Worm (Caenorhabditis elegans): Measurements from ENCODE around the gene F23A7.8.

DNA sequence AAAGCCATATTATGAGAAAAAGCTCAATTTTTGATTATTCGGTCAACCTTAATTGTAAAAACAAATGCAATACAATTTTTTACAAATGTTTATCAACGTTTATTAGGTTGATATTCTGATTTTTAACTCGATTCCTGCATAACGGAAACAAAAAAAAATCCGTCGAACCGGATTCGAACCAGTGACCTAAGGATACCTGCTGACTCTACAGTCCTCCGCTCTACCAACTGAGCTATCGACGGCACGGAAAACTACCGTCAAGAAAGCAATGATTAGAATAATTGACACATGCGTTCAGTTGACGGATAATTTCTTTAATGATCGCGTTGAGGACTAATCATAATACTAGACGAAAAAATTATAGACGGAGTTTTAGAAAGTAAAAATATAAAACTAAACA is 4.5 kb upstream of the F23A7.8 start:
- TF ChIP-seq flt-1 (GFP tag; IDR thresholded peaks at IDR 0.05) (no peak), ama-1 (optimal IDR thresholded peaks at IDR 0.05) (no peak), tbx-37 (GFP tag; conservative IDR thresholded peaks at IDR 0.05) (no peak)

Measured in whole organism, early embryonic.